Fruit fly (Drosophila melanogaster): ENCODE results near the gene CG43232.

CG43232 gene

dm6 chr2L:6922091-6922753 lies 9.7 kb upstream of the CG43232 start (continued):
- TF ChIP-seq Dfd (GFP tag; optimal IDR thresholded peaks at IDR 0.05) (no peak), Xrp1 (GFP tag; IDR thresholded peaks at IDR 0.05) (peak; percentile 90), CG6791 (GFP tag; IDR thresholded peaks at IDR 0.05; ENCODE audit: partially characterized antibody) (no peak), dati (GFP tag; IDR thresholded peaks at IDR 0.05) (no peak), CG33213 (GFP tag; optimal IDR thresholded peaks at IDR 0.05) (peak; percentile 42), ham (GFP tag; IDR thresholded peaks at IDR 0.05) (no peak), jing (GFP tag; optimal IDR thresholded peaks at IDR 0.05) (no peak), row (GFP tag; IDR thresholded peaks at IDR 0.05) (peak; percentile 75; the same call in 2 of the 3 replicates), nmo (GFP tag; optimal IDR thresholded peaks at IDR 0.05) (peak; percentile 62), CG10366 (GFP tag; IDR thresholded peaks at IDR 0.05) (peak; percentile 80; the same call in 1 of the 2 replicates), CG13123 (GFP tag; optimal IDR thresholded peaks at IDR 0.05) (peak; percentile 19), CG2712 (tag; optimal IDR thresholded peaks at IDR 0.05) (peak; percentile 78), CG9609 (GFP tag; optimal IDR thresholded peaks at IDR 0.05) (peak; percentile 68), CG3847 (GFP tag; IDR thresholded peaks at IDR 0.05) (no peak), CG3407 (GFP tag; optimal IDR thresholded peaks at IDR 0.05) (peak; percentile 32), chinmo (GFP tag; IDR thresholded peaks at IDR 0.05; ENCODE audit: partially characterized antibody) (0 out of 4 replicates have a peak, but pooled peaks have one; percentile 18), CG15514 (GFP tag; optimal IDR thresholded peaks at IDR 0.05) (peak; percentile 24), HHEX (GFP tag; optimal IDR thresholded peaks at IDR 0.05) (peak; percentile 65), Blimp-1 (GFP tag; optimal IDR thresholded peaks at IDR 0.05) (no peak), NC2α (GFP tag; optimal IDR thresholded peaks at IDR 0.05) (peak; percentile 7), repo (GFP tag; optimal IDR thresholded peaks at IDR 0.05) (peak; percentile 43), CG31441 (GFP tag; IDR thresholded peaks at IDR 0.05) (no peak; the same call in 1 of the 2 replicates), Tbp (GFP tag; optimal IDR thresholded peaks at IDR 0.05) (no peak), CG3995 (GFP tag; optimal IDR thresholded peaks at IDR 0.05) (no peak), Fer2 (tag; optimal IDR thresholded peaks at IDR 0.05) (peak; percentile 10), kah (GFP tag; optimal IDR thresholded peaks at IDR 0.05) (peak; percentile 1), dysf (GFP tag; IDR thresholded peaks at IDR 0.05) (no peak; the same call in 2 of the 3 replicates), sim (GFP tag; IDR thresholded peaks at IDR 0.05) (peak; percentile 70; the same call in 1 of the 2 replicates), oc (tag; optimal IDR thresholded peaks at IDR 0.05) (no peak), bbx (GFP tag; IDR thresholded peaks at IDR 0.05; ENCODE audit: partially characterized antibody) (no peak), zfh2 (GFP tag; optimal IDR thresholded peaks at IDR 0.05) (peak; percentile 61), ewg (GFP tag; optimal IDR thresholded peaks at IDR 0.05) (peak; percentile 40), Hmr (GFP tag; optimal IDR thresholded peaks at IDR 0.05) (no peak), hb (GFP tag; IDR thresholded peaks at IDR 0.05; ENCODE audit: partially characterized antibody) (no peak), CG5953 (GFP tag; IDR thresholded peaks at IDR 0.05) (peak; percentile 76), ind (GFP tag; optimal IDR thresholded peaks at IDR 0.05) (peak; percentile 74), Hr78 (GFP tag; optimal IDR thresholded peaks at IDR 0.05) (no peak), Ptx1 (GFP tag; IDR thresholded peaks at IDR 0.05) (no peak), crc (GFP tag; optimal IDR thresholded peaks at IDR 0.05) (peak; percentile 79), Hey (tag; optimal IDR thresholded peaks at IDR 0.05) (no peak), Bdp1 (GFP tag; optimal IDR thresholded peaks at IDR 0.05) (no peak), Kr (GFP tag; optimal IDR thresholded peaks at IDR 0.05) (no peak), Bgb (GFP tag; IDR thresholded peaks at IDR 0.05; ENCODE audit: partially characterized antibody) (no peak), CG2116 (GFP tag; optimal IDR thresholded peaks at IDR 0.05) (peak; percentile 33), Hr39 (optimal IDR thresholded peaks at IDR 0.05) (no peak), CG4820 (GFP tag; optimal IDR thresholded peaks at IDR 0.05) (peak; percentile 72), HLH54F (GFP tag; optimal IDR thresholded peaks at IDR 0.05) (peak; percentile 41), CG12391 (tag; optimal IDR thresholded peaks at IDR 0.05) (peak; percentile 79), Atf-2 (GFP tag; optimal IDR thresholded peaks at IDR 0.05) (peak; percentile 64), Taf1 (GFP tag; IDR thresholded peaks at IDR 0.05) (no peak)
